Worm (Caenorhabditis elegans) whole organism, mixed stage, embryonic: ENCODE measurements around the gene nhr-94.
"Not testable (repeated sequence)": the region's sequence is repeated elsewhere in the genome, so short reads cannot be mapped to it uniquely, and the experiment has no call there.

Source experiments
- M03D4.4 ChIP-seq: sonication (generic microtip); optimal IDR thresholded peaks from 2 replicates; lab custom pipeline; 2017; ENCODE audit warnings: mild to moderate bottlenecking, missing genetic modification characterization, missing compliant biosample characterization
- bed-3 ChIP-seq: fragments of 200-800 bp; sonication (Bioruptor generic); optimal IDR thresholded peaks from 3 replicates; lab custom pipeline; 2018; ENCODE audit warnings: mild to moderate bottlenecking, missing genetic modification characterization, moderate library complexity, missing compliant biosample characterization
- blmp-1 ChIP-seq: fragments of 150-350 bp; optimal IDR thresholded peaks from 2 replicates; lab custom pipeline; 2014; ENCODE audit warnings: missing biosample characterization, missing genetic modification characterization
- ceh-39 ChIP-seq: fragments of 150-350 bp; optimal IDR thresholded peaks from 2 replicates; lab custom pipeline; 2014; ENCODE audit warnings: missing biosample characterization, missing genetic modification characterization
- ceh-43 ChIP-seq: fragments of 200-800 bp; sonication (Bioruptor generic); optimal IDR thresholded peaks from 2 replicates; lab custom pipeline; 2018; ENCODE audit warnings: mild to moderate bottlenecking, missing genetic modification characterization, moderate library complexity, missing compliant biosample characterization
- ceh-83 ChIP-seq: fragments of 200-800 bp; sonication (Bioruptor generic); optimal IDR thresholded peaks from 2 replicates; lab custom pipeline; 2018; ENCODE audit warnings: mild to moderate bottlenecking, missing genetic modification characterization, missing compliant biosample characterization
- ces-1 ChIP-seq: fragments of 150-350 bp; optimal IDR thresholded peaks from 2 replicates; lab custom pipeline; 2014; ENCODE audit warnings: missing biosample characterization, missing genetic modification reagents, missing genetic modification characterization
- cnd-1 ChIP-seq: fragments of 200-800 bp; sonication (Bioruptor generic); optimal IDR thresholded peaks from 2 replicates; lab custom pipeline; 2018; ENCODE audit warnings: mild to moderate bottlenecking, missing genetic modification characterization, missing compliant biosample characterization
- drap-1 ChIP-seq: fragments of 200-800 bp; sonication (Bioruptor generic); optimal IDR thresholded peaks from 3 replicates; lab custom pipeline; 2018; ENCODE audit warnings: mild to moderate bottlenecking, missing genetic modification characterization, missing compliant biosample characterization
- elt-3 ChIP-seq: fragments of 150-350 bp; optimal IDR thresholded peaks from 2 replicates; lab custom pipeline; 2014; ENCODE audit warnings: missing biosample characterization, missing genetic modification characterization
- ham-2 ChIP-seq: fragments of 200-800 bp; sonication (Bioruptor generic); optimal IDR thresholded peaks from 2 replicates; lab custom pipeline; 2018; ENCODE audit warnings: mild to moderate bottlenecking, missing genetic modification characterization, missing compliant biosample characterization
- lin-13 ChIP-seq: fragments of 150-350 bp; optimal IDR thresholded peaks from 2 replicates; lab custom pipeline; 2014; ENCODE audit warnings: missing biosample characterization, missing genetic modification characterization
- lin-32 ChIP-seq: fragments of 200-800 bp; sonication (Bioruptor generic); optimal IDR thresholded peaks from 2 replicates; lab custom pipeline; 2018; ENCODE audit warnings: mild to moderate bottlenecking, missing genetic modification characterization, missing compliant biosample characterization
- lsy-2 ChIP-seq: fragments of 150-350 bp; optimal IDR thresholded peaks from 2 replicates; lab custom pipeline; 2014; ENCODE audit warnings: missing biosample characterization, missing genetic modification characterization
- mab-5 ChIP-seq: fragments of 150-350 bp; optimal IDR thresholded peaks from 2 replicates; lab custom pipeline; 2014; ENCODE audit warnings: missing biosample characterization, missing genetic modification characterization
- mep-1 ChIP-seq: fragments of 150-350 bp; optimal IDR thresholded peaks from 2 replicates; lab custom pipeline; 2017; ENCODE audit warnings: missing biosample characterization, missing genetic modification reagents, missing genetic modification characterization, inconsistent platforms
- mls-2 ChIP-seq: sonication (generic microtip); optimal IDR thresholded peaks from 2 replicates; lab custom pipeline; 2016; ENCODE audit warnings: mild to moderate bottlenecking, missing genetic modification characterization, moderate library complexity, missing compliant biosample characterization
- nhr-2 ChIP-seq: fragments of 150-350 bp; optimal IDR thresholded peaks from 2 replicates; lab custom pipeline; 2014; ENCODE audit warnings: missing biosample characterization, missing genetic modification characterization
- nhr-28 ChIP-seq: fragments of 150-350 bp; optimal IDR thresholded peaks from 2 replicates; lab custom pipeline; 2014; ENCODE audit warnings: missing biosample characterization, missing genetic modification characterization
- nhr-76 ChIP-seq: sonication (generic microtip); optimal IDR thresholded peaks from 2 replicates; lab custom pipeline; 2017; ENCODE audit warnings: missing biosample characterization, missing genetic modification characterization
- sem-2 ChIP-seq: fragments of 200-800 bp; sonication (Bioruptor generic); optimal IDR thresholded peaks from 2 replicates; lab custom pipeline; 2018; ENCODE audit warnings: mild to moderate bottlenecking, missing genetic modification characterization, missing compliant biosample characterization
- snpc-4 ChIP-seq: fragments of 150-350 bp; optimal IDR thresholded peaks from 2 replicates; lab custom pipeline; 2014; ENCODE audit warnings: missing biosample characterization, missing genetic modification characterization
- sptf-1 ChIP-seq: sonication (generic microtip); optimal IDR thresholded peaks from 2 replicates; lab custom pipeline; 2017; ENCODE audit warnings: mild to moderate bottlenecking, missing genetic modification characterization, moderate library complexity, missing compliant biosample characterization
- tbx-8 ChIP-seq: fragments of 200-800 bp; sonication (Bioruptor generic); optimal IDR thresholded peaks from 2 replicates; lab custom pipeline; 2018; ENCODE audit warnings: mild to moderate bottlenecking, missing genetic modification characterization, moderate library complexity, missing compliant biosample characterization
- unc-120 ChIP-seq: sonication (generic microtip); optimal IDR thresholded peaks from 2 replicates; lab custom pipeline; 2017; ENCODE audit warnings: missing genetic modification characterization, missing compliant biosample characterization; ENCODE audit not compliant: poor library complexity, severe bottlenecking
- unc-39 ChIP-seq: fragments of 150-350 bp; optimal IDR thresholded peaks from 2 replicates; lab custom pipeline; 2014; ENCODE audit warnings: missing biosample characterization, missing genetic modification characterization
- unc-62 ChIP-seq: fragments of 150-350 bp; optimal IDR thresholded peaks from 2 replicates; lab custom pipeline; 2014; ENCODE audit warnings: missing biosample characterization, missing genetic modification reagents, missing genetic modification characterization
- ztf-11 ChIP-seq: fragments of 150-350 bp; optimal IDR thresholded peaks from 2 replicates; lab custom pipeline; 2014; ENCODE audit warnings: missing biosample characterization, missing genetic modification characterization

nhr-94 gene

ce11 chrV:7713072-7713471 is 26.9 kb upstream of the nhr-94 start, which contains the start of gene ZK105.13:
Gene ZK105.13, minus strand, starts transcription at chrV:7713172.
- TF ChIP-seq cnd-1 (tag; lab: Kevin White, UChicago), result no peak
- no peak for TF ChIP-seq lin-32 (GFP tag; lab: Kevin White, UChicago)
- no peak for TF ChIP-seq unc-120 (tag; lab: Kevin White, UChicago)
- no peak for TF ChIP-seq bed-3 (GFP tag; lab: Kevin White, UChicago)
- TF ChIP-seq lsy-2 (tag; lab: Kevin White, UChicago), result no peak
- TF ChIP-seq mls-2, result no peak
- no peak for TF ChIP-seq ham-2 (GFP tag; lab: Kevin White, UChicago)
- TF ChIP-seq snpc-4 (tag; lab: Kevin White, UChicago), result no peak
- TF ChIP-seq ceh-39 (tag; lab: Kevin White, UChicago), result no peak
- TF ChIP-seq, all 35 proteins: peak for 0

- TF ChIP-seq bed-3 (GFP tag; lab: Kevin White, UChicago) (no peak), nhr-76 (tag; lab: Kevin White, UChicago) (no peak), nhr-2 (tag; lab: Kevin White, UChicago) (no peak)
Measured at ce11 chrV:7708525-7708924, 22.4 kb upstream of the nhr-94 start, which contains the start of gene ZK105.11. Gene ZK105.11, minus strand, starts transcription at chrV:7708625.

ce11 chrV:7705316-7705715 is 19.2 kb upstream of the nhr-94 start, which contains the start of gene srw-3:
Gene srw-3, plus strand, starts transcription at chrV:7705616.
- TF ChIP-seq elt-3 (tag; lab: Kevin White, UChicago), result no peak
- no peak for TF ChIP-seq lin-13 (tag; lab: Kevin White, UChicago)

ce11 chrV:7703536-7703935 is 17.4 kb upstream of the nhr-94 start, which contains the start of gene srsx-40:
Gene srsx-40, minus strand, starts transcription at chrV:7703636.
- not testable (repeated sequence) for TF ChIP-seq ztf-11 (tag; lab: Kevin White, UChicago); blmp-1; ceh-39 (tag; lab: Kevin White, UChicago)

- TF ChIP-seq ham-2 (GFP tag; lab: Kevin White, UChicago) (no peak), lin-32 (GFP tag; lab: Kevin White, UChicago) (no peak), nhr-2 (tag; lab: Kevin White, UChicago) (no peak), sptf-1 (tag; lab: Kevin White, UChicago) (no peak), unc-39 (tag; lab: Kevin White, UChicago) (no peak), ces-1 (no peak), nhr-28 (tag; lab: Kevin White, UChicago) (no peak), ceh-39 (tag; lab: Kevin White, UChicago) (no peak), bed-3 (GFP tag; lab: Kevin White, UChicago) (no peak), drap-1 (no peak), blmp-1 (no peak), unc-120 (tag; lab: Kevin White, UChicago) (no peak)
Measured at ce11 chrV:7696842-7697241, 10.7 kb upstream of the nhr-94 start, which contains the start of gene ZK105.3. Gene ZK105.3, plus strand, starts transcription at chrV:7697142.

ce11 chrV:7693394-7693793 is 7.3 kb upstream of the nhr-94 start, which contains the start of gene C12D5.10:
Gene C12D5.10, minus strand, starts transcription at chrV:7693494.
- TF ChIP-seq ceh-43 (GFP tag; lab: Kevin White, UChicago) (no peak), nhr-28 (tag; lab: Kevin White, UChicago) (no peak), unc-120 (tag; lab: Kevin White, UChicago) (no peak), sem-2 (GFP tag; lab: Kevin White, UChicago) (no peak), ztf-11 (tag; lab: Kevin White, UChicago) (no peak), tbx-8 (GFP tag; lab: Kevin White, UChicago) (no peak), lin-13 (tag; lab: Kevin White, UChicago) (no peak), ces-1 (no peak), mep-1 (no peak), M03D4.4 (no peak), mls-2 (no peak), ceh-83 (no peak), blmp-1 (no peak), mab-5 (no peak), unc-62 (GFP tag; lab: Kevin White, UChicago) (no peak)
